Worm (Caenorhabditis elegans) whole organism, mixed stage, embryonic: ENCODE measurements around the gene nfya-1.

Experiments
- M03D4.4 ChIP-seq: sonication (generic microtip); optimal IDR thresholded peaks from 2 replicates; lab custom pipeline; 2017; ENCODE audit warnings: mild to moderate bottlenecking, missing genetic modification characterization, missing compliant biosample characterization
- bed-3 ChIP-seq: fragments of 200-800 bp; sonication (Bioruptor generic); optimal IDR thresholded peaks from 3 replicates; lab custom pipeline; 2018; ENCODE audit warnings: mild to moderate bottlenecking, missing genetic modification characterization, moderate library complexity, missing compliant biosample characterization
- ceh-39 ChIP-seq: fragments of 150-350 bp; optimal IDR thresholded peaks from 2 replicates; lab custom pipeline; 2014; ENCODE audit warnings: missing biosample characterization, missing genetic modification characterization
- ceh-43 ChIP-seq: fragments of 200-800 bp; sonication (Bioruptor generic); optimal IDR thresholded peaks from 2 replicates; lab custom pipeline; 2018; ENCODE audit warnings: mild to moderate bottlenecking, missing genetic modification characterization, moderate library complexity, missing compliant biosample characterization
- ceh-83 ChIP-seq: fragments of 200-800 bp; sonication (Bioruptor generic); optimal IDR thresholded peaks from 2 replicates; lab custom pipeline; 2018; ENCODE audit warnings: mild to moderate bottlenecking, missing genetic modification characterization, missing compliant biosample characterization
- ces-1 ChIP-seq: fragments of 150-350 bp; optimal IDR thresholded peaks from 2 replicates; lab custom pipeline; 2014; ENCODE audit warnings: missing biosample characterization, missing genetic modification reagents, missing genetic modification characterization
- cnd-1 ChIP-seq: fragments of 200-800 bp; sonication (Bioruptor generic); optimal IDR thresholded peaks from 2 replicates; lab custom pipeline; 2018; ENCODE audit warnings: mild to moderate bottlenecking, missing genetic modification characterization, missing compliant biosample characterization
- drap-1 ChIP-seq: fragments of 200-800 bp; sonication (Bioruptor generic); optimal IDR thresholded peaks from 3 replicates; lab custom pipeline; 2018; ENCODE audit warnings: mild to moderate bottlenecking, missing genetic modification characterization, missing compliant biosample characterization
- elt-1 ChIP-seq: sonication (generic microtip); optimal IDR thresholded peaks from 2 replicates; lab custom pipeline; 2017; ENCODE audit warnings: missing genetic modification characterization, mild to moderate bottlenecking, missing compliant biosample characterization, antibody characterized with exemption, moderate library complexity, borderline replicate concordance; ENCODE audit not compliant: insufficient read depth
- elt-3 ChIP-seq: fragments of 150-350 bp; optimal IDR thresholded peaks from 2 replicates; lab custom pipeline; 2014; ENCODE audit warnings: missing biosample characterization, missing genetic modification characterization
- ham-2 ChIP-seq: fragments of 200-800 bp; sonication (Bioruptor generic); optimal IDR thresholded peaks from 2 replicates; lab custom pipeline; 2018; ENCODE audit warnings: mild to moderate bottlenecking, missing genetic modification characterization, missing compliant biosample characterization
- hlh-1 ChIP-seq: fragments of 150-350 bp; optimal IDR thresholded peaks from 2 replicates; lab custom pipeline; 2014; ENCODE audit warnings: missing biosample characterization, missing genetic modification reagents, missing genetic modification characterization
- lin-13 ChIP-seq: fragments of 150-350 bp; optimal IDR thresholded peaks from 2 replicates; lab custom pipeline; 2014; ENCODE audit warnings: missing biosample characterization, missing genetic modification characterization
- lin-32 ChIP-seq: fragments of 200-800 bp; sonication (Bioruptor generic); optimal IDR thresholded peaks from 2 replicates; lab custom pipeline; 2018; ENCODE audit warnings: mild to moderate bottlenecking, missing genetic modification characterization, missing compliant biosample characterization
- lsy-2 ChIP-seq: fragments of 150-350 bp; optimal IDR thresholded peaks from 2 replicates; lab custom pipeline; 2014; ENCODE audit warnings: missing biosample characterization, missing genetic modification characterization
- mep-1 ChIP-seq: fragments of 150-350 bp; optimal IDR thresholded peaks from 2 replicates; lab custom pipeline; 2017; ENCODE audit warnings: missing biosample characterization, missing genetic modification reagents, missing genetic modification characterization, inconsistent platforms
- mls-2 ChIP-seq: sonication (generic microtip); optimal IDR thresholded peaks from 2 replicates; lab custom pipeline; 2016; ENCODE audit warnings: mild to moderate bottlenecking, missing genetic modification characterization, moderate library complexity, missing compliant biosample characterization
- nhr-12 ChIP-seq: fragments of 150-350 bp; optimal IDR thresholded peaks from 2 replicates; lab custom pipeline; 2014; ENCODE audit warnings: missing biosample characterization, missing genetic modification characterization
- nhr-2 ChIP-seq: fragments of 150-350 bp; optimal IDR thresholded peaks from 2 replicates; lab custom pipeline; 2014; ENCODE audit warnings: missing biosample characterization, missing genetic modification characterization
- nhr-237 ChIP-seq: fragments of 150-350 bp; optimal IDR thresholded peaks from 2 replicates; lab custom pipeline; 2014; ENCODE audit warnings: missing biosample characterization, missing genetic modification characterization
- nhr-28 ChIP-seq: fragments of 150-350 bp; optimal IDR thresholded peaks from 2 replicates; lab custom pipeline; 2014; ENCODE audit warnings: missing biosample characterization, missing genetic modification characterization
- pha-4 ChIP-seq: fragments of 150-350 bp; optimal IDR thresholded peaks from 2 replicates; lab custom pipeline; 2018; ENCODE audit warnings: missing biosample characterization, missing genetic modification reagents, missing genetic modification characterization
- sem-2 ChIP-seq: fragments of 200-800 bp; sonication (Bioruptor generic); optimal IDR thresholded peaks from 2 replicates; lab custom pipeline; 2018; ENCODE audit warnings: mild to moderate bottlenecking, missing genetic modification characterization, missing compliant biosample characterization
- snpc-4 ChIP-seq: fragments of 150-350 bp; optimal IDR thresholded peaks from 2 replicates; lab custom pipeline; 2014; ENCODE audit warnings: missing biosample characterization, missing genetic modification characterization
- sptf-1 ChIP-seq: sonication (generic microtip); optimal IDR thresholded peaks from 2 replicates; lab custom pipeline; 2017; ENCODE audit warnings: mild to moderate bottlenecking, missing genetic modification characterization, moderate library complexity, missing compliant biosample characterization
- tbx-8 ChIP-seq: fragments of 200-800 bp; sonication (Bioruptor generic); optimal IDR thresholded peaks from 2 replicates; lab custom pipeline; 2018; ENCODE audit warnings: mild to moderate bottlenecking, missing genetic modification characterization, moderate library complexity, missing compliant biosample characterization
- unc-39 ChIP-seq: fragments of 150-350 bp; optimal IDR thresholded peaks from 2 replicates; lab custom pipeline; 2014; ENCODE audit warnings: missing biosample characterization, missing genetic modification characterization
- unc-62 ChIP-seq: fragments of 150-350 bp; optimal IDR thresholded peaks from 2 replicates; lab custom pipeline; 2014; ENCODE audit warnings: missing biosample characterization, missing genetic modification reagents, missing genetic modification characterization
- zip-8 ChIP-seq: fragments of 150-350 bp; optimal IDR thresholded peaks from 2 replicates; lab custom pipeline; 2014; ENCODE audit warnings: missing biosample characterization, missing genetic modification characterization
- ztf-11 ChIP-seq: fragments of 150-350 bp; optimal IDR thresholded peaks from 2 replicates; lab custom pipeline; 2014; ENCODE audit warnings: missing biosample characterization, missing genetic modification characterization

Gene nfya-1

DNA sequence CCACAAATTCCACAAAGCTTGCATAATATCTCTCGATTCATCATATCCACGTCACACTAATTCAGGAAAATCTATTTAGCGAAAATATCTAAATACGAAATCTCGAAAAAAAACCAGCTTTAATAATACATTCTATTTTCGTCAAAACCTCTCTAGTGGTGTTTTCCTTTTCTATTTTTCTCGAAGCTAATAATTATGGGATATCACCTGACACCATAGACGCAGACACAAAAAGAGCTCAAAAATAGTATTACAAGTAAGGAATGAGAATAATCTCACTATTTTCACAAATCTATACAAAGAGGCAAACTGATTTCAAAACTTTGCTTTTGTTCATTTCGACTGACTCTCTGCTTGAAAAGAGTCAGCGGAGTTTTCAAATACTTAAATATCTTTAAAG, 22.4 kb upstream of the nfya-1 start:
- TF ChIP-seq bed-3 (GFP tag; lab: Kevin White, UChicago) (no peak), ceh-83 (GFP tag; lab: Kevin White, UChicago) (no peak), unc-62 (no peak), pha-4 (tag; lab: Kevin White, UChicago) (no peak), M03D4.4 (tag; lab: Kevin White, UChicago) (no peak), unc-39 (tag; lab: Kevin White, UChicago) (no peak), snpc-4 (tag; lab: Kevin White, UChicago) (no peak), elt-1 (tag; lab: Kevin White, UChicago) (no peak), nhr-237 (tag; lab: Kevin White, UChicago) (no peak), lin-32 (GFP tag; lab: Kevin White, UChicago) (no peak)

- TF ChIP-seq sem-2, result no peak
- TF ChIP-seq hlh-1 (tag; lab: Kevin White, UChicago), result no peak
- no peak for TF ChIP-seq pha-4 (tag; lab: Kevin White, UChicago)
- TF ChIP-seq tbx-8 (GFP tag; lab: Kevin White, UChicago), result no peak
- no peak for TF ChIP-seq snpc-4 (tag; lab: Kevin White, UChicago)
- TF ChIP-seq sptf-1 (tag; lab: Kevin White, UChicago), result no peak
- no peak for TF ChIP-seq mls-2 (tag; lab: Kevin White, UChicago)
- TF ChIP-seq unc-62, result no peak
- TF ChIP-seq lin-13 (tag; lab: Kevin White, UChicago), result no peak
- TF ChIP-seq ceh-39 (tag; lab: Kevin White, UChicago), result no peak
- TF ChIP-seq ztf-11 (tag; lab: Kevin White, UChicago), result no peak
- TF ChIP-seq cnd-1, result no peak
- no peak for TF ChIP-seq drap-1 (GFP tag; lab: Kevin White, UChicago)
- TF ChIP-seq nhr-2 (tag; lab: Kevin White, UChicago), result no peak
- no peak for TF ChIP-seq ham-2
- TF ChIP-seq lsy-2, result no peak
- no peak for TF ChIP-seq ceh-83 (GFP tag; lab: Kevin White, UChicago)
- TF ChIP-seq nhr-237 (tag; lab: Kevin White, UChicago), result no peak
- no peak for TF ChIP-seq mep-1
- TF ChIP-seq nhr-28 (tag; lab: Kevin White, UChicago), result no peak
Observed at ce11 chrX:11968024-11968598, 21.5 kb upstream of the nfya-1 start.

ce11 chrX:11967034-11967433, 20.4 kb upstream of the nfya-1 start:
- no peak for TF ChIP-seq drap-1 (GFP tag; lab: Kevin White, UChicago)
- no peak for TF ChIP-seq unc-39 (tag; lab: Kevin White, UChicago)
- no peak for TF ChIP-seq hlh-1 (tag; lab: Kevin White, UChicago)
- no peak for TF ChIP-seq nhr-237 (tag; lab: Kevin White, UChicago)
- no peak for TF ChIP-seq lsy-2
- no peak for TF ChIP-seq lin-32 (GFP tag; lab: Kevin White, UChicago)
- no peak for TF ChIP-seq pha-4 (tag; lab: Kevin White, UChicago)
- TF ChIP-seq ceh-43 (GFP tag; lab: Kevin White, UChicago), result no peak
- TF ChIP-seq ham-2, result no peak
- no peak for TF ChIP-seq nhr-12 (tag; lab: Kevin White, UChicago)
- no peak for TF ChIP-seq cnd-1
- no peak for TF ChIP-seq ces-1 (GFP tag; lab: Kevin White, UChicago)
- no peak for TF ChIP-seq elt-3 (tag; lab: Kevin White, UChicago)
- no peak for TF ChIP-seq bed-3 (GFP tag; lab: Kevin White, UChicago)
- no peak for TF ChIP-seq ceh-83 (GFP tag; lab: Kevin White, UChicago)
- no peak for TF ChIP-seq zip-8 (tag; lab: Kevin White, UChicago)
- no peak for TF ChIP-seq tbx-8 (GFP tag; lab: Kevin White, UChicago)
- TF ChIP-seq ceh-39 (tag; lab: Kevin White, UChicago), result no peak
- TF ChIP-seq snpc-4 (tag; lab: Kevin White, UChicago), result no peak

DNA sequence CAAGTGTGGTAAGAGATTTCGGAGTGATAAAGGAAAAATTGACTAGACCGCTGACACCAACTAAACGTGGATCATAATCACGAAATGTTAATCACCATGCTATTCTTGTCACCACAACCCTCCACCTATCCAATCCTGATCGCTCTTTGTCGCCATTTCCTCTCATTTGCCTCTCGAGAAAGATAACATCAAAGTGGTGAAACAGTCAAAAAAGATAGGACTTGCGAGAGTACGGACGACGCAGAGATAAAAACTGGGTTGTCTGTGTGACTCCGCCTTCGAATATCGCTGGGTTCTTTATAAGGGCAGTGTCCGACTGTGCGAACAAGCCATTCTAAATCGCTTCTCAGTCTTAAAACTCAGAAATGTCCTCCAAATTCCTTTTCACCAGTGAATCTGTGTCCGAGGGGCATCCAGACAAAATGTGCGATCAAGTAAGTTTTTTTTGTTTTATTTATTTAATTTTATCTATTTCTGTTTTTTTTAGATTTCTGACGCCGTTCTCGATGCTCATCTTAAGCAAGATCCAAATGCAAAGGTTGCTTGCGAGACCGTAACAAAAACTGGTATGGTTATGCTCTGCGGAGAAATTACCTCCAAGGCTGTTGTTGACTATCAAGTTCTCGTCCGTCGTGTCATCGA, 19.1 kb upstream of the nfya-1 start, which contains the start of gene sams-1:
Gene sams-1 (plus strand): TSS at position 300 of the 642 bp plus-strand sequence.
- TF ChIP-seq elt-1 (tag; lab: Kevin White, UChicago) (peak; percentile 75), ceh-39 (tag; lab: Kevin White, UChicago) (no peak)
- TF ChIP-seq, all 35 proteins: peak for 1
